Worm (Caenorhabditis elegans) whole organism, midembryonic: ENCODE results near the gene hsp-16.41.
"Not testable (repeated sequence)": the region's sequence is repeated elsewhere in the genome, so short reads cannot be mapped to it uniquely, and the experiment has no call there.

Experiments
- T22C8.4 ChIP-seq: fragments of 200-800 bp; sonication (Bioruptor generic); IDR thresholded peaks from 2 replicates; pipeline ENCODE4 v1.3.6; 2022; ENCODE audit warnings: missing genetic modification characterization, missing compliant biosample characterization
- cog-1 ChIP-seq: sonication (generic microtip); optimal IDR thresholded peaks from 2 replicates; lab custom pipeline; 2016; ENCODE audit warnings: missing genetic modification characterization, missing compliant biosample characterization
- flt-1 ChIP-seq: fragments of 200-800 bp; sonication (Bioruptor generic); IDR thresholded peaks from 2 replicates; pipeline ENCODE4 v1.3.6; 2022; ENCODE audit warnings: missing genetic modification characterization, missing compliant biosample characterization
- med-1 ChIP-seq: sonication (generic microtip); optimal IDR thresholded peaks from 2 replicates; lab custom pipeline; 2017; ENCODE audit warnings: missing genetic modification characterization, mild to moderate bottlenecking, missing compliant biosample characterization, antibody characterized with exemption, missing genetic modification reagents; ENCODE audit not compliant: insufficient read depth
- tab-1 ChIP-seq: fragments of 200-800 bp; sonication (Bioruptor generic); IDR thresholded peaks from 2 replicates; pipeline ENCODE4 v1.3.6; 2022; ENCODE audit warnings: missing genetic modification characterization, missing compliant biosample characterization

DNA sequence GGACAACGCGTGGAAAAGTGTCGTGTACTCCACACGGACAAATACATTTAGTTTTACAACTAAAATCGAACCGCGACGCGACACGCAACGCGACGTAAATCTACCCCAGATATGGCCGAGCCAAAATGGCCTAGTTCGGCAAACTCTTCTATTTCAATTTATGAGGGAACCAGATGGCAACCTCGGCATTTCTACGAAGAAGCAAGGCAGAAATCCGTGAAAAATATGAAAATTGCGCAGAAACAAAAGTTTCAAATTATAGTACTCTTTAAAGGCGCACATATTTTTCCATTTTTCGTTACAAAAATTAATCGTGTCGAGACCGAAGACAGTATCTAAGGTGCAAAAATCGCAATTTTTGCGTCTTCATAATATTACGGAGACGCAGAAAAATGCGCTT is 9.8 kb downstream of the hsp-16.41 start, which contains the start of gene Y46H3A.5:
- TF ChIP-seq med-1 (GFP tag; lab: Kevin White, UChicago); flt-1; T22C8.4 (GFP tag; lab: Robert Waterston, UW); cog-1 (tag; lab: Kevin White, UChicago); tab-1 (GFP tag; lab: Robert Waterston, UW): not testable (repeated sequence)
